Fruit fly (Drosophila melanogaster) whole organism, embryonic: Measurements from ENCODE around the gene CG7203.

Source experiments
- CG12155 ChIP-seq: fragments of 200-800 bp; sonication (Bioruptor generic); optimal IDR thresholded peaks from 3 replicates; lab custom pipeline; 2016; ENCODE audit warnings: missing biosample characterization, missing genetic modification characterization
- CG12299 ChIP-seq: fragments of 200-800 bp; sonication (Bioruptor generic); optimal IDR thresholded peaks from 2 replicates; lab custom pipeline; 2018; ENCODE audit warnings: missing biosample characterization, mild to moderate bottlenecking, missing genetic modification characterization
- CG12659 ChIP-seq: fragments of 200-800 bp; sonication (Bioruptor generic); optimal IDR thresholded peaks from 3 replicates; lab custom pipeline; 2017; ENCODE audit warnings: mild to moderate bottlenecking, missing biosample characterization, missing genetic modification reagents, missing genetic modification characterization
- CG13287 ChIP-seq: fragments of 200-800 bp; sonication (Bioruptor generic); IDR thresholded peaks from 2 replicates; pipeline ENCODE4 v1.3.6; 2022; ENCODE audit warnings: missing biosample characterization, missing genetic modification characterization; ENCODE audit not compliant: partially characterized antibody
- CG14441 ChIP-seq: fragments of 200-800 bp; sonication (Bioruptor generic); IDR thresholded peaks from 2 replicates; pipeline ENCODE4 v1.3.6; 2022; ENCODE audit warnings: missing biosample characterization, missing genetic modification characterization
- CG15514 ChIP-seq: fragments of 200-800 bp; sonication (Bioruptor generic); optimal IDR thresholded peaks from 3 replicates; lab custom pipeline; 2017; ENCODE audit warnings: missing biosample characterization, missing genetic modification characterization, mild to moderate bottlenecking, moderate library complexity, missing genetic modification reagents
- CG18764 ChIP-seq: fragments of 200-800 bp; sonication (Bioruptor generic); optimal IDR thresholded peaks from 3 replicates; lab custom pipeline; 2016; ENCODE audit warnings: missing biosample characterization, missing genetic modification characterization
- CG2120 ChIP-seq: fragments of 200-800 bp; sonication (Bioruptor generic); optimal IDR thresholded peaks from 3 replicates; lab custom pipeline; 2016; ENCODE audit warnings: missing biosample characterization, missing genetic modification characterization
- CG2202 ChIP-seq: fragments of 200-800 bp; sonication (Bioruptor generic); optimal IDR thresholded peaks from 2 replicates; lab custom pipeline; 2018; ENCODE audit warnings: missing biosample characterization, mild to moderate bottlenecking, missing genetic modification characterization
- CG2889 ChIP-seq: fragments of 200-800 bp; sonication (Bioruptor generic); IDR thresholded peaks from 3 replicates; pipeline ENCODE4 v1.3.6; 2022; ENCODE audit warnings: missing biosample characterization, missing genetic modification characterization
- CG32767 ChIP-seq: fragments of 200-800 bp; sonication (Bioruptor generic); IDR thresholded peaks from 2 replicates; pipeline ENCODE4 v1.3.6; 2022; ENCODE audit warnings: missing biosample characterization, missing genetic modification characterization
- CG4617 ChIP-seq: fragments of 200-800 bp; sonication (Bioruptor generic); optimal IDR thresholded peaks from 3 replicates; lab custom pipeline; 2016; ENCODE audit warnings: missing biosample characterization, missing genetic modification characterization, borderline replicate concordance
- CG6689 ChIP-seq: fragments of 200-800 bp; sonication (Bioruptor generic); IDR thresholded peaks from 2 replicates; pipeline ENCODE4 v1.3.6; 2022; ENCODE audit warnings: missing biosample characterization, missing genetic modification characterization
- CG7839 ChIP-seq: fragments of 200-800 bp; sonication (Bioruptor generic); optimal IDR thresholded peaks from 3 replicates; lab custom pipeline; 2018; ENCODE audit warnings: missing biosample characterization, mild to moderate bottlenecking, missing genetic modification characterization, moderate library complexity
- CoRest ChIP-seq: fragments of 200-800 bp; sonication (Bioruptor generic); optimal IDR thresholded peaks from 3 replicates; lab custom pipeline; 2018; ENCODE audit warnings: missing biosample characterization, mild to moderate bottlenecking, missing genetic modification characterization, moderate library complexity
- D19A ChIP-seq: fragments of 200-800 bp; optimal IDR thresholded peaks from 3 replicates; lab custom pipeline; 2019; ENCODE audit warnings: missing biosample characterization, mild to moderate bottlenecking, missing genetic modification characterization, moderate library complexity
- Dbx ChIP-seq: fragments of 200-800 bp; sonication (Bioruptor generic); IDR thresholded peaks from 3 replicates; pipeline ENCODE4 v1.3.6; 2022; ENCODE audit warnings: missing biosample characterization, missing genetic modification characterization
- Dip3 ChIP-seq: fragments of 200-800 bp; sonication (Bioruptor generic); optimal IDR thresholded peaks from 3 replicates; lab custom pipeline; 2016; ENCODE audit warnings: missing biosample characterization, missing genetic modification characterization
- Drgx ChIP-seq: fragments of 200-800 bp; sonication (Bioruptor generic); IDR thresholded peaks from 2 replicates; pipeline ENCODE4 v1.3.6; 2022; ENCODE audit warnings: missing biosample characterization, missing genetic modification characterization
- HHEX ChIP-seq: fragments of 200-800 bp; sonication (Bioruptor generic); optimal IDR thresholded peaks from 3 replicates; lab custom pipeline; 2017; ENCODE audit warnings: missing biosample characterization, mild to moderate bottlenecking, missing genetic modification characterization, missing genetic modification reagents
- Hmr ChIP-seq: fragments of 200-800 bp; sonication (Bioruptor generic); optimal IDR thresholded peaks from 3 replicates; lab custom pipeline; 2017; ENCODE audit warnings: mild to moderate bottlenecking, missing biosample characterization, missing genetic modification reagents, missing genetic modification characterization
- NK7.1 ChIP-seq: fragments of 200-800 bp; sonication (Bioruptor generic); optimal IDR thresholded peaks from 3 replicates; lab custom pipeline; 2016; ENCODE audit warnings: missing biosample characterization, missing genetic modification characterization
- NfI ChIP-seq: fragments of 200-800 bp; sonication (Bioruptor generic); optimal IDR thresholded peaks from 3 replicates; lab custom pipeline; 2018; ENCODE audit warnings: missing biosample characterization, mild to moderate bottlenecking, missing genetic modification characterization, moderate library complexity
- Oli ChIP-seq: fragments of 200-800 bp; sonication (Bioruptor generic); optimal IDR thresholded peaks from 2 replicates; lab custom pipeline; 2018; ENCODE audit warnings: missing biosample characterization, mild to moderate bottlenecking, missing genetic modification characterization, moderate library complexity
- Ptx1 ChIP-seq: fragments of 200-800 bp; sonication (Bioruptor generic); IDR thresholded peaks from 2 replicates; pipeline ENCODE4 v1.3.6; 2022; ENCODE audit warnings: missing biosample characterization, missing genetic modification characterization
- Rfx ChIP-seq: fragments of 200-800 bp; sonication (Bioruptor generic); IDR thresholded peaks from 2 replicates; pipeline ENCODE4 v1.3.6; 2022; ENCODE audit warnings: missing biosample characterization, missing genetic modification characterization
- Side ChIP-seq: fragments of 200-800 bp; sonication (Bioruptor generic); optimal IDR thresholded peaks from 2 replicates; lab custom pipeline; 2016; ENCODE audit warnings: missing biosample characterization, missing genetic modification characterization
- Sox102F ChIP-seq: fragments of 200-800 bp; sonication (Bioruptor generic); optimal IDR thresholded peaks from 2 replicates; lab custom pipeline; 2018; ENCODE audit warnings: missing biosample characterization, mild to moderate bottlenecking, missing genetic modification characterization, moderate library complexity
- Xbp1 ChIP-seq: fragments of 200-800 bp; sonication (Bioruptor generic); optimal IDR thresholded peaks from 3 replicates; lab custom pipeline; 2016; ENCODE audit warnings: missing biosample characterization, mild to moderate bottlenecking, missing genetic modification characterization
- bab2 ChIP-seq: fragments of 200-800 bp; sonication (Bioruptor generic); optimal IDR thresholded peaks from 2 replicates; lab custom pipeline; 2016; ENCODE audit warnings: missing biosample characterization, missing genetic modification characterization
- bcd ChIP-seq: fragments of 200-800 bp; sonication (Bioruptor generic); optimal IDR thresholded peaks from 2 replicates; lab custom pipeline; 2017; ENCODE audit warnings: missing biosample characterization, mild to moderate bottlenecking, missing genetic modification characterization
- eve ChIP-seq, 2 experiments: fragments of >200 bp; optimal IDR thresholded peaks; 2 replicates each; lab custom pipeline; 2017; ENCODE audit warnings: missing biosample characterization in 2 of 2, missing genetic modification characterization in 2 of 2
- fd3F ChIP-seq: fragments of 200-800 bp; sonication (Bioruptor generic); optimal IDR thresholded peaks from 2 replicates; lab custom pipeline; 2018; ENCODE audit warnings: missing biosample characterization, mild to moderate bottlenecking, missing genetic modification characterization, moderate library complexity
- grau ChIP-seq: fragments of 200-800 bp; optimal IDR thresholded peaks from 3 replicates; lab custom pipeline; 2019; ENCODE audit warnings: missing biosample characterization, mild to moderate bottlenecking, missing genetic modification characterization, moderate library complexity
- gsb-n ChIP-seq: fragments of 200-800 bp; sonication (Bioruptor generic); optimal IDR thresholded peaks from 3 replicates; lab custom pipeline; 2018; ENCODE audit warnings: missing biosample characterization, mild to moderate bottlenecking, missing genetic modification characterization
- nau ChIP-seq: fragments of 200-800 bp; sonication (Bioruptor generic); optimal IDR thresholded peaks from 3 replicates; lab custom pipeline; 2017; ENCODE audit warnings: missing biosample characterization, mild to moderate bottlenecking, missing genetic modification characterization, missing genetic modification reagents
- nerfin-2 ChIP-seq: fragments of 200-800 bp; sonication (Bioruptor generic); IDR thresholded peaks from 2 replicates; pipeline ENCODE4 v1.3.6; 2022; ENCODE audit warnings: missing biosample characterization, missing genetic modification characterization; ENCODE audit not compliant: partially characterized antibody
- pan ChIP-seq, 4 experiments: fragments of >200 bp in 3 of 4; fragments of 200-800 bp in 1 of 4; sonication (Bioruptor generic) in 1 of 4; optimal IDR thresholded peaks in 3 of 4; IDR thresholded peaks in 1 of 4; 2 replicates each; pipeline versions ENCODE4 v1.3.6 to Lab custom; 2017 to 2022; ENCODE audit warnings: missing biosample characterization in 2 of 4, missing genetic modification characterization in 2 of 4, mixed read lengths in 1 of 4
- ranshi ChIP-seq: fragments of 200-800 bp; sonication (Bioruptor generic); IDR thresholded peaks from 2 replicates; pipeline ENCODE4 v1.3.6; 2022; ENCODE audit warnings: missing biosample characterization, missing genetic modification characterization
- sd ChIP-seq: fragments of 200-800 bp; sonication (Bioruptor generic); optimal IDR thresholded peaks from 3 replicates; lab custom pipeline; 2018; ENCODE audit warnings: missing biosample characterization, mild to moderate bottlenecking, missing genetic modification characterization, moderate library complexity
- slbo ChIP-seq: fragments of 200-800 bp; sonication (Bioruptor generic); IDR thresholded peaks from 2 replicates; pipeline ENCODE4 v1.3.6; 2022; ENCODE audit warnings: missing biosample characterization, missing genetic modification characterization
- tio ChIP-seq: fragments of 200-800 bp; sonication (Bioruptor generic); optimal IDR thresholded peaks from 2 replicates; lab custom pipeline; 2017; ENCODE audit warnings: missing biosample characterization, missing genetic modification characterization, inconsistent platforms
- wek ChIP-seq: fragments of 200-800 bp; sonication (Bioruptor generic); optimal IDR thresholded peaks from 3 replicates; lab custom pipeline; 2018; ENCODE audit warnings: missing biosample characterization, mild to moderate bottlenecking, missing genetic modification characterization, moderate library complexity
- zfh1 ChIP-seq: fragments of 200-800 bp; sonication (Bioruptor generic); IDR thresholded peaks from 3 replicates; pipeline ENCODE4 v1.3.6; 2022; ENCODE audit warnings: missing biosample characterization, missing genetic modification characterization
- zfh2 ChIP-seq: fragments of 200-800 bp; sonication (Bioruptor generic); optimal IDR thresholded peaks from 2 replicates; lab custom pipeline; 2016; ENCODE audit warnings: missing biosample characterization, missing genetic modification characterization

CG7203 gene

dm6 chr2L:7711034-7711685 lies 41.8 kb downstream of the CG7203 start (continued):
- TF ChIP-seq tio (no peak), Dip3 (GFP tag; lab: Kevin White, UChicago) (no peak), nerfin-2 (no peak), bab2 (GFP tag; lab: Kevin White, UChicago) (no peak)

dm6 chr2L:7710580-7710979 lies 42.4 kb downstream of the CG7203 start, which contains the start of gene Ntl:
Ntl (plus strand) TSS chr2L:7710880.
- no peak for TF ChIP-seq NK7.1 (GFP tag; lab: Kevin White, UChicago)

DNA sequence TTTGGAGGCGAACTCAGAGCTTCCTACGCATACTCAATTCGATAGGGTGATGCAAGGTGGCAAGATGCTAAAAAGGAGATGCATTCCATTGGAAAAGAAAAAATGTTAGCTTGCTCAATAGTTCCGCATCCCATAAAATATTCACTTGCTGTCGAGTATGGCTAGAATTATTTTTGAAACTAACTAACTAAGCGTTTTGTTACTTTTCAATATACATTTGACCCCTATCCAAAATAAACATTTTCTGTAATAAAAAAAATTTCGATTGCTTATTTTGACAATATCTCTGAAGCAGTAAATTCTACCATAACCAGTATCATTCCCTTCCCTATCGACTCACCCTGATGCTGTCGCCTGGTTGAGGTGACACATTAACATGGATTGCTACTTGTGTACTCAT lies 49.5 kb downstream of the CG7203 start:
- TF ChIP-seq CG7839 (tag; lab: Kevin White, UChicago) (no peak), Side (GFP tag; lab: Kevin White, UChicago) (no peak), CG32767 (GFP tag; lab: Robert Waterston, UW) (peak; percentile 45; the same call in 1 of the 2 replicates), slbo (peak; percentile 35), CG12659 (GFP tag; lab: Kevin White, UChicago) (no peak), HHEX (peak; percentile 3), CG12299 (tag; lab: Kevin White, UChicago) (no peak), Hmr (GFP tag; lab: Kevin White, UChicago) (peak; percentile 35), ranshi (GFP tag; lab: Robert Waterston, UW) (peak; percentile 14; the same call in 1 of the 2 replicates), CG13287 (GFP tag; lab: Robert Waterston, UW) (no peak), fd3F (GFP tag; lab: Kevin White, UChicago) (peak; percentile 11), CG2202 (no peak), zfh1 (GFP tag; lab: Robert Waterston, UW) (0 out of 3 replicates have a peak, but pooled peaks have one; percentile 12), CG18764 (GFP tag; lab: Kevin White, UChicago) (no peak), Oli (tag; lab: Kevin White, UChicago) (peak; percentile 26), Sox102F (peak; percentile 25), CG15514 (GFP tag; lab: Kevin White, UChicago) (peak; percentile 7), sd (tag; lab: Kevin White, UChicago) (peak; percentile 19), Xbp1 (GFP tag; lab: Kevin White, UChicago) (peak; percentile 8), nau (GFP tag; lab: Kevin White, UChicago) (no peak), gsb-n (tag; lab: Kevin White, UChicago) (no peak), Rfx (GFP tag; lab: Robert Waterston, UW) (peak; percentile 50), CG2120 (GFP tag; lab: Kevin White, UChicago) (peak; percentile 46), wek (GFP tag; lab: Kevin White, UChicago) (no peak), Dbx (GFP tag; lab: Robert Waterston, UW) (peak; percentile 31; the same call in 1 of the 3 replicates), D19A (tag; lab: Kevin White, UChicago) (no peak), grau (tag; lab: Kevin White, UChicago) (peak; percentile 57), CG6689 (GFP tag; lab: Robert Waterston, UW) (peak; percentile 18; the same call in 1 of the 2 replicates), Drgx (peak; percentile 38; the same call in 1 of the 2 replicates), pan (optimal IDR thresholded peaks at IDR 0.05; lab: Kevin White, UChicago) (no peak), pan (GFP tag; optimal IDR thresholded peaks at IDR 0.05 in 1 of 2, IDR thresholded peaks at IDR 0.05 in 1 of 2) (no peak), NfI (GFP tag; lab: Kevin White, UChicago) (peak; percentile 45), CoRest (tag; lab: Kevin White, UChicago) (no peak), zfh2 (GFP tag; lab: Kevin White, UChicago) (peak; percentile 10), CG14441 (0 out of 2 replicates have a peak, but pooled peaks have one; percentile 22), CG4617 (no peak), bcd (peak; percentile 19), CG12155 (GFP tag; lab: Kevin White, UChicago) (no peak), eve (GFP tag; optimal IDR thresholded peaks at IDR 0.05; lab: Kevin White, UChicago) (peak in 1 of 2 experiments; percentile 44), Ptx1 (GFP tag; lab: Robert Waterston, UW) (no peak), CG2889 (GFP tag; lab: Robert Waterston, UW) (0 out of 3 replicates have a peak, but pooled peaks have one; percentile 29)
